Fruit fly (Drosophila melanogaster) whole organism, pupa: ENCODE results near the gene ssp2.

ENCODE experiments used
- CG12605 ChIP-seq: fragments of 200-800 bp; sonication (Bioruptor generic); IDR thresholded peaks from 2 replicates; pipeline ENCODE4 v1.3.6; 2022; ENCODE audit warnings: missing biosample characterization, missing genetic modification characterization
- CG13204 ChIP-seq: fragments of 200-800 bp; sonication (Bioruptor generic); optimal IDR thresholded peaks from 2 replicates; lab custom pipeline; 2018; ENCODE audit warnings: missing biosample characterization, mild to moderate bottlenecking, missing genetic modification characterization, moderate library complexity
- CG14655 ChIP-seq: fragments of 200-800 bp; sonication (Bioruptor generic); optimal IDR thresholded peaks from 3 replicates; lab custom pipeline; 2017; ENCODE audit warnings: mild to moderate bottlenecking, missing biosample characterization, missing genetic modification reagents, missing genetic modification characterization
- CG15710 ChIP-seq: fragments of 200-800 bp; sonication (Bioruptor generic); optimal IDR thresholded peaks from 2 replicates; lab custom pipeline; 2018; ENCODE audit warnings: missing biosample characterization, mild to moderate bottlenecking, missing genetic modification characterization, moderate library complexity
- CG32121 ChIP-seq: fragments of 200-800 bp; sonication (Bioruptor generic); IDR thresholded peaks from 2 replicates; pipeline ENCODE4 v1.3.6; 2022; ENCODE audit warnings: missing biosample characterization, missing genetic modification characterization
- CG34367 ChIP-seq: fragments of 200-800 bp; sonication (Bioruptor generic); optimal IDR thresholded peaks from 2 replicates; lab custom pipeline; 2018; ENCODE audit warnings: missing biosample characterization, mild to moderate bottlenecking, missing genetic modification characterization
- CG4496 ChIP-seq: fragments of 200-800 bp; sonication (Bioruptor generic); IDR thresholded peaks from 3 replicates; pipeline ENCODE4 v1.3.6; 2022; ENCODE audit warnings: missing biosample characterization, missing genetic modification characterization
- CG9948 ChIP-seq: fragments of 200-800 bp; sonication (Bioruptor generic); optimal IDR thresholded peaks from 2 replicates; lab custom pipeline; 2018; ENCODE audit warnings: missing biosample characterization, mild to moderate bottlenecking, missing genetic modification characterization, moderate library complexity
- D1 ChIP-seq: fragments of 200-800 bp; sonication (Bioruptor generic); optimal IDR thresholded peaks from 2 replicates; lab custom pipeline; 2018; ENCODE audit warnings: missing biosample characterization, mild to moderate bottlenecking, missing genetic modification characterization, moderate library complexity
- EcR ChIP-seq: fragments of 200-800 bp; sonication (Bioruptor generic); optimal IDR thresholded peaks from 3 replicates; lab custom pipeline; 2019; ENCODE audit warnings: missing biosample characterization, missing genetic modification characterization, mild to moderate bottlenecking, moderate library complexity, missing genetic modification reagents
- gl ChIP-seq: fragments of 200-800 bp; sonication (Bioruptor generic); optimal IDR thresholded peaks from 2 replicates; lab custom pipeline; 2018; ENCODE audit warnings: missing biosample characterization, mild to moderate bottlenecking, missing genetic modification characterization

- no peak for TF ChIP-seq CG12605 (GFP tag; lab: Robert Waterston, UW)
- no peak for TF ChIP-seq gl (tag; lab: Kevin White, UChicago)
- no peak for TF ChIP-seq CG13204 (GFP tag; lab: Kevin White, UChicago)
- no peak for TF ChIP-seq CG4496
- no peak for TF ChIP-seq CG32121 (GFP tag; lab: Robert Waterston, UW)
- no peak for TF ChIP-seq D1 (tag; lab: Kevin White, UChicago)
- no peak for TF ChIP-seq CG9948
- no peak for TF ChIP-seq CG34367 (tag; lab: Kevin White, UChicago)
- TF ChIP-seq EcR: no peak
- TF ChIP-seq CG15710 (tag; lab: Kevin White, UChicago): no peak
- TF ChIP-seq CG14655 (GFP tag; lab: Kevin White, UChicago): no peak
Measured at dm6 chr3L:13951564-13951963, 13.4 kb upstream of the ssp2 start.
